Fruit fly (Drosophila melanogaster): Measurements from ENCODE around the gene fray.

Gene fray

dm6 chr3R:18546159-18546558 is 26.7 kb upstream of the fray start:
- TF ChIP-seq knrl (GFP tag; IDR thresholded peaks at IDR 0.05; ENCODE audit: partially characterized antibody) (no peak), CG11456 (GFP tag; IDR thresholded peaks at IDR 0.05) (no peak), exex (tag; optimal IDR thresholded peaks at IDR 0.05) (no peak), klu (GFP tag; IDR thresholded peaks at IDR 0.05) (no peak), nerfin-1 (tag; optimal IDR thresholded peaks at IDR 0.05) (no peak), CG8478 (optimal IDR thresholded peaks at IDR 0.05) (no peak), CG1647 (GFP tag; optimal IDR thresholded peaks at IDR 0.05) (no peak), aop (GFP tag; IDR thresholded peaks at IDR 0.05) (no peak), C15 (GFP tag; IDR thresholded peaks at IDR 0.05) (no peak), CG6854 (GFP tag; optimal IDR thresholded peaks at IDR 0.05) (no peak), CG10209 (GFP tag; optimal IDR thresholded peaks at IDR 0.05) (no peak), emc (GFP tag; optimal IDR thresholded peaks at IDR 0.05) (no peak), CG3281 (GFP tag; optimal IDR thresholded peaks at IDR 0.05) (no peak), hbn (GFP tag; IDR thresholded peaks at IDR 0.05; ENCODE audit: partially characterized antibody) (no peak), CG18476 (GFP tag; optimal IDR thresholded peaks at IDR 0.05) (no peak), pum (GFP tag; optimal IDR thresholded peaks at IDR 0.05) (no peak), nerfin-2 (GFP tag; IDR thresholded peaks at IDR 0.05; ENCODE audit: partially characterized antibody) (no peak)

dm6 chr3R:18546972-18547371 is 25.9 kb upstream of the fray start:
- TF ChIP-seq zf30C (GFP tag; optimal IDR thresholded peaks at IDR 0.05) (peak; percentile 12), CG12071 (GFP tag; optimal IDR thresholded peaks at IDR 0.05) (no peak), Mrtf (GFP tag; IDR thresholded peaks at IDR 0.05) (0 out of 3 replicates have a peak, but pooled peaks have one; percentile 10), Ets65A (GFP tag) (peak; percentile 13), CG5180 (GFP tag; optimal IDR thresholded peaks at IDR 0.05) (peak; percentile 95)

- TF ChIP-seq CG5180 (GFP tag; optimal IDR thresholded peaks at IDR 0.05) (peak; percentile 69), CG2120 (GFP tag; optimal IDR thresholded peaks at IDR 0.05) (no peak), emc (GFP tag; optimal IDR thresholded peaks at IDR 0.05) (no peak), Hr3 (GFP tag; optimal IDR thresholded peaks at IDR 0.05) (no peak), CG17802 (tag; optimal IDR thresholded peaks at IDR 0.05) (no peak), Taf1 (GFP tag; IDR thresholded peaks at IDR 0.05) (no peak), NK7.1 (GFP tag; optimal IDR thresholded peaks at IDR 0.05) (no peak), Blimp-1 (GFP tag; optimal IDR thresholded peaks at IDR 0.05) (no peak), CG14441 (GFP tag; IDR thresholded peaks at IDR 0.05) (no peak), HLH3B (GFP tag; IDR thresholded peaks at IDR 0.05) (no peak), lov (optimal IDR thresholded peaks at IDR 0.05) (no peak), lov (GFP tag; IDR thresholded peaks at IDR 0.05) (no peak), C15 (GFP tag; IDR thresholded peaks at IDR 0.05) (no peak), Nf-YB (GFP tag; optimal IDR thresholded peaks at IDR 0.05) (peak; percentile 74), Dek (tag; optimal IDR thresholded peaks at IDR 0.05) (no peak), Ssrp (tag; optimal IDR thresholded peaks at IDR 0.05) (no peak), crp (GFP tag; optimal IDR thresholded peaks at IDR 0.05) (no peak), Ets97D (GFP tag; optimal IDR thresholded peaks at IDR 0.05) (no peak), tin (GFP tag; optimal IDR thresholded peaks at IDR 0.05) (no peak), CG7963 (GFP tag; IDR thresholded peaks at IDR 0.05; ENCODE audit: partially characterized antibody) (no peak), CG9215 (GFP tag; IDR thresholded peaks at IDR 0.05) (no peak), Nf-YC (tag; optimal IDR thresholded peaks at IDR 0.05) (peak; percentile 83)
Observed at dm6 chr3R:18548787-18549186, 24.1 kb upstream of the fray start.
